Fruit fly (Drosophila melanogaster) whole organism, prepupa: ENCODE data around the gene p130CAS.

Experiments used
- CG3919 ChIP-seq: fragments of 200-800 bp; sonication (Bioruptor generic); optimal IDR thresholded peaks from 3 replicates; lab custom pipeline; 2016; ENCODE audit warnings: missing biosample characterization, missing genetic modification characterization
- Eip78C ChIP-seq: fragments of 200-800 bp; sonication (Bioruptor generic); peaks from one replicate; lab custom pipeline; 2016; ENCODE audit warnings: missing biosample characterization, missing genetic modification characterization
- Lpt ChIP-seq: fragments of 200-800 bp; sonication (Bioruptor generic); optimal IDR thresholded peaks from 3 replicates; lab custom pipeline; 2016; ENCODE audit warnings: missing biosample characterization, missing genetic modification characterization

DNA sequence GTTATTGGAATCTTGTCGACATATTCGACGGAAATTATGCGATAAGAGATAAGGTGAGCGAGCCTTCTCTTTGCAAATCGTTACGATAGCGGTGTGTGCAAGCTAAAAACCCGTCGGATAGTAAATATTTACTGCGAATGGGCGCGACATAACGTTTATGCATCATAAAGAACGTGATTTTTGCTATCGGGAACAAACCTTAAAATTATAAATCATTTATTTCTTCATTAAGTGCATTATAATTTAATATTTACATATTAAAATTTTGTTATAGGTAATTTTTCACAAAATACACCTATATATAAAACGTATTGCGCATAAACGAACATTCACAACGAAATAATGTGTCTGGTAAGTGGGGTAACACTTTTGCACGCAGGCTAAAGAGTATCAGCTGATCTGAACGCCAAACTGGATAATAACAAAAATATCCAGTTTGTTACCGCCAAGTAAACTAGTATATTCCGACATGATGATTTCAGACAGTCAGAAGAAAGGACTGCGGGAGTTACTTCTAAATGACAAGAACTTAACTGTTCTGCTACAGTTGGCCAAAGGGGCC is 53.1 kb downstream of the p130CAS start, which contains the start of the genes Gk1 and CG13876:
- TF ChIP-seq Eip78C (GFP tag; lab: Kevin White, UChicago) (peak; percentile 98), CG3919 (GFP tag; lab: Kevin White, UChicago) (peak; percentile 94), Lpt (peak; percentile 94)
